Worm (Caenorhabditis elegans) whole organism, L4 larva: ENCODE results near the gene srg-66.

Experiments
- R02D3.7 ChIP-seq: fragments of 150-350 bp; sonication (generic microtip); optimal IDR thresholded peaks from 3 replicates; lab custom pipeline; 2014; ENCODE audit warnings: missing biosample characterization, missing genetic modification characterization
- T26A8.4 ChIP-seq: fragments of 200-800 bp; sonication (Bioruptor generic); IDR thresholded peaks from 2 replicates; pipeline ENCODE4 v1.3.6; 2022; ENCODE audit warnings: missing genetic modification characterization, missing compliant biosample characterization
- ZK337.2 ChIP-seq: fragments of 200-800 bp; sonication (Bioruptor generic); IDR thresholded peaks from 2 replicates; pipeline ENCODE4 v1.3.6; 2022; ENCODE audit warnings: missing genetic modification reagents, missing genetic modification characterization, missing compliant biosample characterization
- aha-1 ChIP-seq: fragments of 150-350 bp; peaks from one replicate; lab custom pipeline; 2014; ENCODE audit warnings: missing biosample characterization, missing genetic modification characterization
- ceh-20 ChIP-seq: fragments of 200-800 bp; sonication (Bioruptor generic); IDR thresholded peaks from 2 replicates; pipeline ENCODE4 v1.3.6; 2022; ENCODE audit warnings: missing genetic modification reagents, missing genetic modification characterization, missing compliant biosample characterization
- ces-1 ChIP-seq: fragments of 150-350 bp; sonication (generic microtip); optimal IDR thresholded peaks from 4 replicates; lab custom pipeline; 2014; ENCODE audit warnings: missing biosample characterization, missing genetic modification reagents, missing genetic modification characterization
- daf-12 ChIP-seq: fragments of 150-350 bp; optimal IDR thresholded peaks from 2 replicates; lab custom pipeline; 2014; ENCODE audit warnings: missing biosample characterization, missing genetic modification reagents, missing genetic modification characterization
- daf-16 ChIP-seq, 3 experiments: sonication (generic microtip); optimal IDR thresholded peaks; 2 replicates each; lab custom pipeline; 2016 to 2017; ENCODE audit warnings: missing genetic modification characterization in 3 of 3, missing genetic modification reagents in 3 of 3, mild to moderate bottlenecking in 2 of 3, missing compliant biosample characterization in 2 of 3, missing biosample characterization in 1 of 3, moderate library complexity in 1 of 3
- dmd-6 ChIP-seq: fragments of 200-800 bp; sonication (Bioruptor generic); IDR thresholded peaks from 2 replicates; pipeline ENCODE4 v1.3.6; 2022; ENCODE audit warnings: missing genetic modification reagents, missing genetic modification characterization, missing compliant biosample characterization
- dve-1 ChIP-seq: sonication (generic microtip); optimal IDR thresholded peaks from 2 replicates; lab custom pipeline; 2017; ENCODE audit warnings: antibody characterized with exemption, mild to moderate bottlenecking, missing genetic modification characterization, missing compliant biosample characterization; ENCODE audit not compliant: insufficient read depth
- hlh-30 ChIP-seq: sonication (generic microtip); optimal IDR thresholded peaks from 2 replicates; lab custom pipeline; 2017; ENCODE audit warnings: antibody characterized with exemption, mild to moderate bottlenecking, missing genetic modification characterization, missing compliant biosample characterization; ENCODE audit not compliant: insufficient read depth
- hmg-1.1 ChIP-seq: fragments of 200-800 bp; sonication (Bioruptor generic); IDR thresholded peaks from 2 replicates; pipeline ENCODE4 v1.3.6; 2022; ENCODE audit warnings: missing genetic modification reagents, missing genetic modification characterization, missing compliant biosample characterization
- lin-13 ChIP-seq: fragments of 150-350 bp; optimal IDR thresholded peaks from 2 replicates; lab custom pipeline; 2014; ENCODE audit warnings: missing biosample characterization, missing genetic modification reagents, missing genetic modification characterization
- lin-29 ChIP-seq: fragments of 200-800 bp; sonication (Bioruptor generic); IDR thresholded peaks from 2 replicates; pipeline ENCODE4 v1.3.6; 2022; ENCODE audit warnings: missing genetic modification reagents, missing genetic modification characterization, missing compliant biosample characterization
- lin-38 ChIP-seq: fragments of 200-800 bp; sonication (Bioruptor generic); IDR thresholded peaks from 2 replicates; pipeline ENCODE4 v1.3.6; 2022; ENCODE audit warnings: missing genetic modification reagents, missing genetic modification characterization, missing compliant biosample characterization
- lin-39 ChIP-seq: fragments of 150-350 bp; optimal IDR thresholded peaks from 2 replicates; lab custom pipeline; 2014; ENCODE audit warnings: missing biosample characterization, missing genetic modification reagents, missing genetic modification characterization
- mdl-1 ChIP-seq, 2 experiments: fragments of 150-350 bp in 1 of 2; sonication (generic microtip) in 1 of 2; optimal IDR thresholded peaks; 2 replicates each; lab custom pipeline; 2014 to 2017; ENCODE audit warnings: missing biosample characterization in 2 of 2, missing genetic modification characterization in 2 of 2
- mdt-29 ChIP-seq: fragments of 200-800 bp; sonication (Bioruptor generic); IDR thresholded peaks from 2 replicates; pipeline ENCODE4 v1.3.6; 2022; ENCODE audit warnings: missing genetic modification reagents, missing genetic modification characterization, missing compliant biosample characterization
- mxl-2 ChIP-seq: fragments of 200-800 bp; sonication (Bioruptor generic); conservative IDR thresholded peaks from 2 replicates; pipeline ENCODE4 v1.3.6; 2022; ENCODE audit warnings: missing genetic modification reagents, missing genetic modification characterization, missing compliant biosample characterization
- nhr-102 ChIP-seq: sonication (generic microtip); optimal IDR thresholded peaks from 2 replicates; lab custom pipeline; 2016; ENCODE audit warnings: mild to moderate bottlenecking, missing genetic modification characterization, moderate library complexity, missing compliant biosample characterization
- nhr-6 ChIP-seq: fragments of 150-350 bp; optimal IDR thresholded peaks from 2 replicates; lab custom pipeline; 2014; ENCODE audit warnings: missing biosample characterization, missing genetic modification characterization
- nhr-77 ChIP-seq: fragments of 150-350 bp; optimal IDR thresholded peaks from 2 replicates; lab custom pipeline; 2014; ENCODE audit warnings: missing biosample characterization, missing genetic modification characterization
- rbr-2 ChIP-seq: sonication (generic microtip); optimal IDR thresholded peaks from 2 replicates; lab custom pipeline; 2016; ENCODE audit warnings: missing genotype, missing genetic modification characterization, missing compliant biosample characterization
- saeg-2 ChIP-seq: fragments of 200-800 bp; sonication (Bioruptor generic); IDR thresholded peaks from 2 replicates; pipeline ENCODE4 v1.3.6; 2022; ENCODE audit warnings: missing genetic modification reagents, missing genetic modification characterization, missing compliant biosample characterization
- spr-1 ChIP-seq: sonication (generic microtip); optimal IDR thresholded peaks from 2 replicates; lab custom pipeline; 2016; ENCODE audit warnings: mild to moderate bottlenecking, missing genetic modification characterization, missing compliant biosample characterization
- tag-97 ChIP-seq: fragments of 200-800 bp; sonication (Bioruptor generic); IDR thresholded peaks from 2 replicates; pipeline ENCODE4 v1.3.6; 2022; ENCODE audit warnings: missing genetic modification characterization, missing compliant biosample characterization
- unc-39 ChIP-seq: sonication (generic microtip); optimal IDR thresholded peaks from 2 replicates; lab custom pipeline; 2017; ENCODE audit warnings: missing biosample characterization, missing genetic modification characterization

Gene srg-66

DNA sequence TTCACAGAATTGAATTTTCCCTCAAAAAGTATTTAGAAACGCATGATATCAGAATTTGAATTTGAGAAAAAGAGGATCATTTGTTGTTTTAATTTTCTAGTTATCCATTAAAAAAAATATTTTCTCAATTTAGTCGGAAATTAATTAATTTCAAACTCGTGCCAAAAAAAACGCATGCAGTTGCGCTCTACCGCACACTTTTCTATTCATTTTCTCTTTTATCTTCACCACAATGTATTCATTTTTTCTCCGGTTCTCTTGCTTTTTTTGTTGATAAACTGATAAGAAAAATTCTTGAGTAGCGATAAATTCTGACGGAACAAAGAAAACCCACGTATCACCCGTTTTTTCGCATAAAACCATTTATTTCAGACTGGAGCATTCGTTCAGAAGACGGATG is 49.2 kb downstream of the srg-66 start, which contains the start of gene acl-6 (continued):
- TF ChIP-seq hlh-30 (tag; lab: Kevin White, UChicago) (peak; percentile 67), rbr-2 (tag; lab: Kevin White, UChicago) (peak; percentile 10), hmg-1.1 (GFP tag; lab: Robert Waterston, UW) (0 out of 2 replicates have a peak, but pooled peaks have one; percentile 37), nhr-6 (tag; lab: Kevin White, UChicago) (peak; percentile 47), dmd-6 (peak; percentile 90), ceh-20 (0 out of 2 replicates have a peak, but pooled peaks have one; percentile 31), mdt-29 (GFP tag; lab: Robert Waterston, UW) (no peak), nhr-77 (tag; lab: Kevin White, UChicago) (peak; percentile 95), ZK337.2 (GFP tag; lab: Robert Waterston, UW) (no peak), lin-38 (peak; percentile 97)

ce11 chrV:5432499-5432898 is 49.7 kb downstream of the srg-66 start, which contains the start of gene F08F3.8:
F08F3.8 (minus strand) TSS chrV:5432599.
- TF ChIP-seq lin-13 (no peak), saeg-2 (GFP tag; lab: Robert Waterston, UW) (no peak), dmd-6 (no peak), dve-1 (tag; lab: Kevin White, UChicago) (no peak), spr-1 (tag; lab: Kevin White, UChicago) (no peak), nhr-6 (tag; lab: Kevin White, UChicago) (no peak), ces-1 (no peak), lin-38 (no peak), lin-29 (no peak), mdl-1 (tag; optimal IDR thresholded peaks at IDR 0.05; lab: Kevin White, UChicago) (no peak), mxl-2 (GFP tag; lab: Robert Waterston, UW) (no peak), daf-16 (GFP tag; optimal IDR thresholded peaks at IDR 0.05; lab: Kevin White, UChicago) (no peak), daf-16 (tag; optimal IDR thresholded peaks at IDR 0.05; lab: Kevin White, UChicago) (no peak), nhr-102 (tag; lab: Kevin White, UChicago) (no peak), T26A8.4 (GFP tag; lab: Robert Waterston, UW) (no peak), daf-12 (tag; lab: Kevin White, UChicago) (no peak), lin-39 (no peak), R02D3.7 (no peak), unc-39 (tag; lab: Kevin White, UChicago) (no peak), aha-1 (tag; lab: Kevin White, UChicago) (no peak), tag-97 (GFP tag; lab: Robert Waterston, UW) (no peak)
